Worm (Caenorhabditis elegans) whole organism, early embryonic: ENCODE measurements around the gene farl-11.

ENCODE experiments used
- ceh-36 ChIP-seq: sonication (generic microtip); optimal IDR thresholded peaks from 2 replicates; lab custom pipeline; 2016; ENCODE audit warnings: missing genetic modification characterization, inconsistent platforms, missing compliant biosample characterization
- ets-7 ChIP-seq: sonication (generic microtip); optimal IDR thresholded peaks from 2 replicates; lab custom pipeline; 2016; ENCODE audit warnings: missing genotype, missing genetic modification characterization, missing compliant biosample characterization
- flt-1 ChIP-seq: fragments of 200-800 bp; sonication (Bioruptor generic); IDR thresholded peaks from 2 replicates; pipeline ENCODE4 v1.3.6; 2022; ENCODE audit warnings: missing genetic modification characterization, missing compliant biosample characterization
- pes-1 ChIP-seq: fragments of 200-800 bp; sonication (Bioruptor generic); IDR thresholded peaks from 2 replicates; pipeline ENCODE4 v1.3.6; 2022; ENCODE audit warnings: missing genetic modification reagents, missing genetic modification characterization, missing compliant biosample characterization
- tra-4 ChIP-seq: sonication (generic microtip); optimal IDR thresholded peaks from 2 replicates; lab custom pipeline; 2017; ENCODE audit warnings: missing genetic modification characterization, missing compliant biosample characterization

DNA sequence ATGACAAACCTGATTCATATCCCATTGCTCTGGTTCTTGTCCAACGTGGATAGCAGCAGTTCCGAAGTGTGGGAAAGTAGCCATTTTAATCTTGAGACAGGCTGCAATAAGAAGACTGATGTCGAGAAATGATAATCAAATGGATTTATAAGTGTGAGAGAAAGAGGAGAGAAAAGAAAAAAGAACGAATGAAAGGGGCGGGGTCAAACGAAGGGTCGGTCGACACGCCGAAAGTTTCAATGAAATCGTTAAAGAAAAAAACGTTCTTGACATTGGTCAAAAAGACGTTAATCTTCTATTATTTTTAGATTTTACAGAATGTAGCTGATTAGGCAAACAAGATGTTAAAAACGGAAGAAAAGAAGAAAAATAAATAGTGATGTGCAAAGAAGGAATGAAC lies 47.0 kb downstream of the farl-11 start, which contains the start of gene cth-2:
- no peak for TF ChIP-seq flt-1 (GFP tag; lab: Robert Waterston, UW)
- no peak for TF ChIP-seq tra-4 (tag; lab: Kevin White, UChicago)
- TF ChIP-seq pes-1 (GFP tag; lab: Robert Waterston, UW), result no peak
- TF ChIP-seq ceh-36 (tag; lab: Kevin White, UChicago), result no peak
- TF ChIP-seq ets-7 (tag; lab: Kevin White, UChicago), result no peak
